Fruit fly (Drosophila melanogaster): ENCODE measurements around the gene CG31415.
A peak's percentile ranks its signal among the peaks of the same experiment; 100 is the strongest.

The CG31415 gene

DNA sequence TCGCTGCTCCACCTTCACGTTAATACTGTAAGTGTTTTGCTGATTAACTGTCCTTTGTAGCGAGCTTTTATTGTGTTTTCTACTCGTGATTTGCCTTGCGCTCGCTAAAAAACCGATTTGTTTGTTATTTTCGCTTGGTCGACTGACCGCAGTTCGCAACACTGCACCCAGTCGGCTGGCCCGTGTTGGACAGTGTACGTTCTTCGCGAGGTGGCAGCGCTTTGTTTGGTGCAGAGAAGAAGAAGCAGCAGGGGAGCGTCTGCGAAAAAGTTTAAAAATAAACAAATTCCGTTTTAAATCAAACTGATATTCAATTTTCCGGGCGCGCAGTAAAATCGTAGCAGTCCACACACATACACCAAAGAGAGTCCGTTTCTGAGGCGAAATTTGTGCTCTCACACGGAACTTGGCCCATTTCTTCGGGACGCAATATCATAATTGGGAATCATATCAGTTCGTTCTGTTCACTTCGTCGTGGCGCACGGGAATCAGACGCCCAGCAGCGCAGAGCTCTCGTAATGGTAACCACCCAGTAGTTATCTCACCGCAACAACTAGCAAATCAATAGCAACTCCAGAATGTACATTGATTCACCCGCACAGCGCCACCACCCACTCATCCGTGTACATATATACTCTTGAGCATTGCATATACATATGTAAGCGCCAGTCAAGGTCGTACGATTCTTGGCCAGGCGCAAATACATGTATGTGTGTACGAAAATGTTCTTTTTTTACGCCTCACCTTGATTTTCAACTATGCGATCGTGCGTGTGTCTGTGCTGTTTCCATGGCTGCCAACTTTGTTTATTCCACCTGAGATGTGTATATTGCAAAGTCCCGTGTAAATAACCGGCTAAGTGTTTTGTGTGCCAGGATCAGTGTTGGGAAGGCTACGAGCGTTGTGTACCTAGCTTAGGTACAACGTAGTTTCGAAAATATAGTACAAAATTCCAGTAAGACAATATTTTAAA lies 24.6 kb downstream of the CG31415 start, which contains the start of gene Naa80 (continued):
- TF ChIP-seq Side (GFP tag; optimal IDR thresholded peaks at IDR 0.05) (peak; percentile 83), CG14710 (tag; optimal IDR thresholded peaks at IDR 0.05) (peak; percentile 43), CG31441 (GFP tag; IDR thresholded peaks at IDR 0.05) (no peak; the same call in 1 of the 2 replicates), al (GFP tag; IDR thresholded peaks at IDR 0.05) (peak; percentile 61), Mad (GFP tag; optimal IDR thresholded peaks at IDR 0.05) (peak; percentile 69), Sry-β (GFP tag; optimal IDR thresholded peaks at IDR 0.05) (no peak), NK7.1 (GFP tag; optimal IDR thresholded peaks at IDR 0.05) (peak; percentile 31), pfk (GFP tag; optimal IDR thresholded peaks at IDR 0.05) (no peak), lmd (GFP tag; IDR thresholded peaks at IDR 0.05) (peak; percentile 55; the same call in 1 of the 2 replicates), ewg (GFP tag; optimal IDR thresholded peaks at IDR 0.05) (peak; percentile 58), CG10321 (GFP tag; IDR thresholded peaks at IDR 0.05) (peak; percentile 11; the same call in 1 of the 2 replicates), CG6175 (GFP tag; IDR thresholded peaks at IDR 0.05) (peak; percentile 70; the same call in 2 of the 3 replicates), CG7987 (GFP tag; optimal IDR thresholded peaks at IDR 0.05) (peak; percentile 66), CG31224 (GFP tag; IDR thresholded peaks at IDR 0.05) (peak; percentile 76), Six4 (GFP tag; optimal IDR thresholded peaks at IDR 0.05) (peak; percentile 1), CG9609 (GFP tag; optimal IDR thresholded peaks at IDR 0.05) (peak; percentile 78), gem (tag; optimal IDR thresholded peaks at IDR 0.05) (no peak), br (optimal IDR thresholded peaks at IDR 0.05) (no peak), HLH54F (GFP tag; optimal IDR thresholded peaks at IDR 0.05) (peak; percentile 83), E2f1 (GFP tag; IDR thresholded peaks at IDR 0.05) (peak; percentile 58; the same call in 1 of the 2 replicates), ind (GFP tag; optimal IDR thresholded peaks at IDR 0.05) (peak; percentile 72), p53 (GFP tag; optimal IDR thresholded peaks at IDR 0.05) (peak; percentile 67), CG1603 (tag; optimal IDR thresholded peaks at IDR 0.05) (peak; percentile 84), Pdp1 (GFP tag; optimal IDR thresholded peaks at IDR 0.05) (peak; percentile 54 to 73), jumu (GFP tag; optimal IDR thresholded peaks at IDR 0.05) (peak; percentile 89), seq (GFP tag; IDR thresholded peaks at IDR 0.05) (0 out of 2 replicates have a peak, but pooled peaks have one; percentile 33), exex (tag; optimal IDR thresholded peaks at IDR 0.05) (peak; percentile 49), gt (GFP tag; IDR thresholded peaks at IDR 0.05) (no peak), CG15479 (GFP tag; optimal IDR thresholded peaks at IDR 0.05) (no peak), ara (GFP tag; IDR thresholded peaks at IDR 0.05) (peak; percentile 43; the same call in 1 of the 2 replicates), CG8281 (tag; optimal IDR thresholded peaks at IDR 0.05) (no peak), abd-A (tag; optimal IDR thresholded peaks at IDR 0.05) (no peak), dati (GFP tag; IDR thresholded peaks at IDR 0.05) (no peak), NC2β (GFP tag; optimal IDR thresholded peaks at IDR 0.05) (peak; percentile 31), pnt (GFP tag; optimal IDR thresholded peaks at IDR 0.05) (peak; percentile 44), Atf6 (GFP tag; IDR thresholded peaks at IDR 0.05) (peak; percentile 29; the same call in 1 of the 2 replicates), CG18262 (tag; optimal IDR thresholded peaks at IDR 0.05) (peak; percentile 11), da (GFP tag; optimal IDR thresholded peaks at IDR 0.05) (peak; percentile 38), tap (tag; optimal IDR thresholded peaks at IDR 0.05) (no peak), Ptx1 (GFP tag; IDR thresholded peaks at IDR 0.05) (peak; percentile 56), CG3838 (GFP tag; optimal IDR thresholded peaks at IDR 0.05) (no peak), hb (GFP tag; IDR thresholded peaks at IDR 0.05; ENCODE audit: partially characterized antibody) (no peak; the same call in 2 of the 3 replicates), CG18619 (GFP tag; optimal IDR thresholded peaks at IDR 0.05) (peak; percentile 54), CG31388 (GFP tag; optimal IDR thresholded peaks at IDR 0.05) (no peak), Fer1 (GFP tag; optimal IDR thresholded peaks at IDR 0.05) (peak; percentile 62), stwl (tag; optimal IDR thresholded peaks at IDR 0.05) (peak; percentile 77), ken (GFP tag; IDR thresholded peaks at IDR 0.05) (peak; percentile 82), CG17568 (GFP tag; optimal IDR thresholded peaks at IDR 0.05) (no peak), CG1647 (GFP tag; optimal IDR thresholded peaks at IDR 0.05) (peak; percentile 73)
